Worm (Caenorhabditis elegans) whole organism, L4/young adult: Measurements from ENCODE around the gene unc-18.

ENCODE experiments used
- W03F9.2 ChIP-seq: fragments of 150-350 bp; optimal IDR thresholded peaks from 2 replicates; lab custom pipeline; 2014; ENCODE audit warnings: missing biosample characterization, missing genetic modification characterization
- dao-5 ChIP-seq: sonication (generic microtip); optimal IDR thresholded peaks from 2 replicates; lab custom pipeline; 2016; ENCODE audit warnings: missing genotype, missing genetic modification characterization, moderate library complexity, missing compliant biosample characterization

- TF ChIP-seq dao-5 (tag; lab: Kevin White, UChicago) (no peak), W03F9.2 (no peak)
Observed at ce11 chrX:7727601-7728000, 44.9 kb downstream of the unc-18 start, which contains the start of gene vit-1.
